Worm (Caenorhabditis elegans): ENCODE results near the gene lron-1.

ce11 chrX:14556403-14556802, 16.1 kb upstream of the lron-1 start:
- TF ChIP-seq ceh-39 (tag; optimal IDR thresholded peaks at IDR 0.05): no peak
- no peak for TF ChIP-seq pha-4 (tag; optimal IDR thresholded peaks at IDR 0.05)
- no peak for TF ChIP-seq unc-62 (GFP tag; optimal IDR thresholded peaks at IDR 0.05)
- TF ChIP-seq nhr-76 (tag; optimal IDR thresholded peaks at IDR 0.05): no peak
- TF ChIP-seq nhr-28 (tag; optimal IDR thresholded peaks at IDR 0.05): no peak
